Fruit fly (Drosophila melanogaster) whole organism, embryonic: ENCODE data around the gene eIF4E5.

Experiments
- CG10321 ChIP-seq: fragments of 200-800 bp; sonication (Bioruptor generic); IDR thresholded peaks from 2 replicates; pipeline ENCODE4 v1.3.6; 2022; ENCODE audit warnings: missing biosample characterization, missing genetic modification characterization
- CG10543 ChIP-seq: fragments of 200-800 bp; sonication (Bioruptor generic); optimal IDR thresholded peaks from 3 replicates; lab custom pipeline; 2017; ENCODE audit warnings: missing biosample characterization, mild to moderate bottlenecking, missing genetic modification characterization, moderate library complexity
- CG11398 ChIP-seq: fragments of 200-800 bp; sonication (Bioruptor generic); optimal IDR thresholded peaks from 2 replicates; lab custom pipeline; 2016; ENCODE audit warnings: missing biosample characterization, missing genetic modification characterization
- CG12071 ChIP-seq: fragments of 200-800 bp; sonication (Bioruptor generic); optimal IDR thresholded peaks from 3 replicates; lab custom pipeline; 2018; ENCODE audit warnings: missing biosample characterization, mild to moderate bottlenecking, missing genetic modification characterization
- CG12659 ChIP-seq: fragments of 200-800 bp; sonication (Bioruptor generic); optimal IDR thresholded peaks from 3 replicates; lab custom pipeline; 2017; ENCODE audit warnings: mild to moderate bottlenecking, missing biosample characterization, missing genetic modification reagents, missing genetic modification characterization
- CG15696 ChIP-seq: fragments of 200-800 bp; sonication (Bioruptor generic); optimal IDR thresholded peaks from 2 replicates; lab custom pipeline; 2019; ENCODE audit warnings: missing biosample characterization, mild to moderate bottlenecking, missing genetic modification characterization, moderate library complexity
- CG18599 ChIP-seq: fragments of 200-800 bp; sonication (Bioruptor generic); optimal IDR thresholded peaks from 3 replicates; lab custom pipeline; 2017; ENCODE audit warnings: missing biosample characterization, missing genetic modification characterization, mild to moderate bottlenecking, moderate library complexity, missing genetic modification reagents
- CG18764 ChIP-seq: fragments of 200-800 bp; sonication (Bioruptor generic); optimal IDR thresholded peaks from 3 replicates; lab custom pipeline; 2016; ENCODE audit warnings: missing biosample characterization, missing genetic modification characterization
- CG2678 ChIP-seq: fragments of 200-800 bp; sonication (Bioruptor generic); optimal IDR thresholded peaks from 3 replicates; lab custom pipeline; 2019; ENCODE audit warnings: missing biosample characterization, mild to moderate bottlenecking, missing genetic modification characterization, moderate library complexity
- CG31224 ChIP-seq: fragments of 200-800 bp; sonication (Bioruptor generic); IDR thresholded peaks from 2 replicates; pipeline ENCODE4 v1.3.6; 2022; ENCODE audit warnings: missing biosample characterization, missing genetic modification characterization
- CG42726 ChIP-seq: fragments of 200-800 bp; sonication (Bioruptor generic); IDR thresholded peaks from 2 replicates; pipeline ENCODE4 v1.3.6; 2022; ENCODE audit warnings: missing biosample characterization, missing genetic modification characterization; ENCODE audit not compliant: partially characterized antibody
- CG4282 ChIP-seq: fragments of 200-800 bp; sonication (Bioruptor generic); optimal IDR thresholded peaks from 2 replicates; lab custom pipeline; 2016; ENCODE audit warnings: missing biosample characterization, missing genetic modification characterization
- CG4707 ChIP-seq: fragments of 200-800 bp; sonication (Bioruptor generic); optimal IDR thresholded peaks from 2 replicates; lab custom pipeline; 2018; ENCODE audit warnings: missing biosample characterization, mild to moderate bottlenecking, missing genetic modification characterization, moderate library complexity
- CG7987 ChIP-seq: fragments of 200-800 bp; sonication (Bioruptor generic); optimal IDR thresholded peaks from 2 replicates; lab custom pipeline; 2018; ENCODE audit warnings: missing biosample characterization, mild to moderate bottlenecking, missing genetic modification characterization, moderate library complexity
- CG8290 ChIP-seq, 3 experiments: fragments of 200-800 bp; sonication (Bioruptor generic); optimal IDR thresholded peaks; 2 replicates each; lab custom pipeline; 2016 to 2019; ENCODE audit warnings: missing biosample characterization in 3 of 3, missing genetic modification characterization in 3 of 3, mild to moderate bottlenecking in 2 of 3, moderate library complexity in 1 of 3
- CG9437 ChIP-seq: fragments of 200-800 bp; sonication (Bioruptor generic); optimal IDR thresholded peaks from 2 replicates; lab custom pipeline; 2018; ENCODE audit warnings: missing biosample characterization, mild to moderate bottlenecking, missing genetic modification characterization
- CHES-1-like ChIP-seq: fragments of 200-800 bp; sonication (Bioruptor generic); optimal IDR thresholded peaks from 2 replicates; lab custom pipeline; 2016; ENCODE audit warnings: missing biosample characterization, missing genetic modification characterization
- H15 ChIP-seq: fragments of 200-800 bp; sonication (Bioruptor generic); IDR thresholded peaks from 3 replicates; pipeline ENCODE4 v1.3.6; 2022; ENCODE audit warnings: missing biosample characterization, missing genetic modification characterization
- HLH3B ChIP-seq: fragments of 200-800 bp; sonication (Bioruptor generic); IDR thresholded peaks from 2 replicates; pipeline ENCODE4 v1.3.6; 2022; ENCODE audit warnings: missing biosample characterization, missing genetic modification characterization
- HmgZ ChIP-seq: fragments of 200-800 bp; sonication (Bioruptor generic); optimal IDR thresholded peaks from 2 replicates; lab custom pipeline; 2018; ENCODE audit warnings: missing biosample characterization, mild to moderate bottlenecking, missing genetic modification characterization
- Myb ChIP-seq: fragments of 200-800 bp; sonication (Bioruptor generic); optimal IDR thresholded peaks from 2 replicates; lab custom pipeline; 2016; ENCODE audit warnings: missing biosample characterization, missing genetic modification characterization
- Neu2 ChIP-seq: fragments of 200-800 bp; sonication (Bioruptor generic); optimal IDR thresholded peaks from 3 replicates; lab custom pipeline; 2016; ENCODE audit warnings: missing biosample characterization, missing genetic modification characterization, borderline replicate concordance
- Nf-YA ChIP-seq: fragments of 200-800 bp; sonication (Bioruptor generic); IDR thresholded peaks from 2 replicates; pipeline ENCODE4 v1.3.6; 2022; ENCODE audit warnings: missing biosample characterization, missing genetic modification characterization
- Optix ChIP-seq: fragments of 200-800 bp; sonication (Bioruptor generic); IDR thresholded peaks from 3 replicates; pipeline ENCODE4 v1.3.6; 2022; ENCODE audit warnings: missing biosample characterization, missing genetic modification characterization
- Rfx ChIP-seq: fragments of 200-800 bp; sonication (Bioruptor generic); IDR thresholded peaks from 2 replicates; pipeline ENCODE4 v1.3.6; 2022; ENCODE audit warnings: missing biosample characterization, missing genetic modification characterization
- Sry-β ChIP-seq: fragments of 200-800 bp; sonication (Bioruptor generic); optimal IDR thresholded peaks from 2 replicates; lab custom pipeline; 2018; ENCODE audit warnings: missing biosample characterization, mild to moderate bottlenecking, missing genetic modification characterization, moderate library complexity
- Xbp1 ChIP-seq: fragments of 200-800 bp; sonication (Bioruptor generic); optimal IDR thresholded peaks from 3 replicates; lab custom pipeline; 2016; ENCODE audit warnings: missing biosample characterization, mild to moderate bottlenecking, missing genetic modification characterization
- al ChIP-seq: fragments of 200-800 bp; sonication (Bioruptor generic); IDR thresholded peaks from 2 replicates; pipeline ENCODE4 v1.3.6; 2022; ENCODE audit warnings: missing biosample characterization, missing genetic modification characterization
- danr ChIP-seq: fragments of 200-800 bp; sonication (Bioruptor generic); IDR thresholded peaks from 2 replicates; pipeline ENCODE4 v1.3.6; 2022; ENCODE audit warnings: missing biosample characterization, missing genetic modification characterization
- dmrt11E ChIP-seq: fragments of 200-800 bp; sonication (Bioruptor generic); optimal IDR thresholded peaks from 3 replicates; lab custom pipeline; 2018; ENCODE audit warnings: missing biosample characterization, mild to moderate bottlenecking, missing genetic modification characterization, moderate library complexity
- fu2 ChIP-seq: fragments of 200-800 bp; sonication (Bioruptor generic); optimal IDR thresholded peaks from 2 replicates; lab custom pipeline; 2016; ENCODE audit warnings: missing biosample characterization, missing genetic modification characterization
- grau ChIP-seq: fragments of 200-800 bp; optimal IDR thresholded peaks from 3 replicates; lab custom pipeline; 2019; ENCODE audit warnings: missing biosample characterization, mild to moderate bottlenecking, missing genetic modification characterization, moderate library complexity
- grn ChIP-seq: fragments of 200-800 bp; sonication (Bioruptor generic); optimal IDR thresholded peaks from 3 replicates; lab custom pipeline; 2017; ENCODE audit warnings: missing biosample characterization, missing genetic modification characterization
- gro ChIP-seq: fragments of 200-800 bp; sonication (Bioruptor generic); optimal IDR thresholded peaks from 2 replicates; lab custom pipeline; 2016; ENCODE audit warnings: missing biosample characterization, missing genetic modification characterization
- knrl ChIP-seq: fragments of 200-800 bp; sonication (Bioruptor generic); IDR thresholded peaks from 3 replicates; pipeline ENCODE4 v1.3.6; 2022; ENCODE audit warnings: missing biosample characterization, missing genetic modification characterization; ENCODE audit not compliant: partially characterized antibody
- mam ChIP-seq: fragments of 200-800 bp; sonication (Bioruptor generic); optimal IDR thresholded peaks from 3 replicates; lab custom pipeline; 2016; ENCODE audit warnings: missing biosample characterization, missing genetic modification characterization
- pb ChIP-seq: fragments of 200-800 bp; sonication (Bioruptor generic); optimal IDR thresholded peaks from 3 replicates; lab custom pipeline; 2016; ENCODE audit warnings: missing biosample characterization, missing genetic modification characterization
- pho ChIP-seq: fragments of 200-800 bp; sonication (Bioruptor generic); optimal IDR thresholded peaks from 2 replicates; lab custom pipeline; 2016; ENCODE audit warnings: missing biosample characterization, missing genetic modification characterization
- phol ChIP-seq: fragments of 200-800 bp; sonication (Bioruptor generic); optimal IDR thresholded peaks from 3 replicates; lab custom pipeline; 2018; ENCODE audit warnings: missing biosample characterization, mild to moderate bottlenecking, missing genetic modification characterization, moderate library complexity
- pzg ChIP-seq: fragments of 200-800 bp; sonication (Bioruptor generic); optimal IDR thresholded peaks from 3 replicates; lab custom pipeline; 2018; ENCODE audit warnings: missing biosample characterization, mild to moderate bottlenecking, missing genetic modification characterization, moderate library complexity
- sc ChIP-seq, 3 experiments: fragments of >200 bp in 2 of 3; fragments of 200-800 bp in 1 of 3; sonication (Bioruptor generic) in 1 of 3; optimal IDR thresholded peaks; 2 replicates in 2 of 3; 3 replicates in 1 of 3; lab custom pipeline; 2017; ENCODE audit warnings: mild to moderate bottlenecking in 1 of 3, missing biosample characterization in 1 of 3, missing genetic modification characterization in 1 of 3, missing genetic modification reagents in 1 of 3
- ssp ChIP-seq: fragments of 200-800 bp; sonication (Bioruptor generic); IDR thresholded peaks from 2 replicates; pipeline ENCODE4 v1.3.6; 2022; ENCODE audit warnings: missing biosample characterization, missing genetic modification characterization
- toy ChIP-seq: fragments of 200-800 bp; sonication (Bioruptor generic); IDR thresholded peaks from 2 replicates; pipeline ENCODE4 v1.3.6; 2022; ENCODE audit warnings: missing biosample characterization, missing genetic modification characterization
- wdn ChIP-seq: fragments of 200-800 bp; sonication (Bioruptor generic); IDR thresholded peaks from 2 replicates; pipeline ENCODE4 v1.3.6; 2022; ENCODE audit warnings: missing biosample characterization, missing genetic modification characterization
- wek ChIP-seq: fragments of 200-800 bp; sonication (Bioruptor generic); optimal IDR thresholded peaks from 3 replicates; lab custom pipeline; 2018; ENCODE audit warnings: missing biosample characterization, mild to moderate bottlenecking, missing genetic modification characterization, moderate library complexity
- zen ChIP-seq: fragments of 200-800 bp; sonication (Bioruptor generic); optimal IDR thresholded peaks from 3 replicates; lab custom pipeline; 2018; ENCODE audit warnings: missing biosample characterization, mild to moderate bottlenecking, missing genetic modification characterization, moderate library complexity
- zfh2 ChIP-seq: fragments of 200-800 bp; sonication (Bioruptor generic); optimal IDR thresholded peaks from 2 replicates; lab custom pipeline; 2016; ENCODE audit warnings: missing biosample characterization, missing genetic modification characterization

Gene eIF4E5

DNA sequence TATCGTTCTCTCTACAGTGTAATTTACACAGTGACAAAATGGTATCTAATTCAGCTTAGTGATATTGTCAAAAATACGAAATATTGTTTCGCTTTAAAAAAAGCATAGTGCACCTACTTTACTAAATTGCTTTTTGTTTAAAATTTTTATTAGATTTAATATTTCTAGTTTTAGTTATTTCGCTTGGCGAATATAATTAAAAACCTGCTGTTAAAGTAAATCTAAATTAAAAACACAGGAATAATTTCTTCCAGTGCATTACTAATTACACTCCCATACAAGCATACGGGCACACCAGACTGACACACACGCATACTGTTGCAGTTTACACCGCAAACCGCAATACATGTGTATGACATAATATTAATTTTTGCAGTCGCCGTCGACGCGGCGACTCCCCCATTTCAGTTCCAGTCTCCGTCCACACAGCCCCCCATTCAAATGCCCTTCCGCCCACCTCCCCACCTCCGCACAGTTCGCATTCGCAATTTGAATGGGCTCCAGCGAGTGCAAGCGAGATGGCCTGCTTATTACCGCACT, 30.8 kb upstream of the eIF4E5 start (continued):
- no peak for TF ChIP-seq CG4707 (GFP tag; lab: Kevin White, UChicago)
- peak; percentile 41 for TF ChIP-seq phol (tag; lab: Kevin White, UChicago)
- TF ChIP-seq CG15696 (tag; lab: Kevin White, UChicago), result peak; percentile 23
- peak; percentile 71 for TF ChIP-seq CG12659 (GFP tag; lab: Kevin White, UChicago)
- TF ChIP-seq mam, result peak; percentile 50
- TF ChIP-seq wdn (GFP tag; lab: Robert Waterston, UW), result peak; percentile 60; the same call in 1 of the 2 replicates
- TF ChIP-seq toy (GFP tag; lab: Robert Waterston, UW), result peak; percentile 59; the same call in 1 of the 2 replicates
- 0 out of 3 replicates have a peak, but pooled peaks have one; percentile 43 for TF ChIP-seq H15 (GFP tag; lab: Robert Waterston, UW)
- TF ChIP-seq CG31224, result peak; percentile 87
- TF ChIP-seq CG42726 (GFP tag; lab: Robert Waterston, UW), result no peak
- TF ChIP-seq al, result peak; percentile 90
- TF ChIP-seq HLH3B, result peak; percentile 32; the same call in 1 of the 2 replicates
- TF ChIP-seq pho (GFP tag; lab: Kevin White, UChicago), result peak; percentile 41
- no peak for TF ChIP-seq sc (optimal IDR thresholded peaks at IDR 0.05; lab: Kevin White, UChicago)
- TF ChIP-seq sc (GFP tag; optimal IDR thresholded peaks at IDR 0.05; lab: Kevin White, UChicago), result no peak
- peak; percentile 51 for TF ChIP-seq CG9437

DNA sequence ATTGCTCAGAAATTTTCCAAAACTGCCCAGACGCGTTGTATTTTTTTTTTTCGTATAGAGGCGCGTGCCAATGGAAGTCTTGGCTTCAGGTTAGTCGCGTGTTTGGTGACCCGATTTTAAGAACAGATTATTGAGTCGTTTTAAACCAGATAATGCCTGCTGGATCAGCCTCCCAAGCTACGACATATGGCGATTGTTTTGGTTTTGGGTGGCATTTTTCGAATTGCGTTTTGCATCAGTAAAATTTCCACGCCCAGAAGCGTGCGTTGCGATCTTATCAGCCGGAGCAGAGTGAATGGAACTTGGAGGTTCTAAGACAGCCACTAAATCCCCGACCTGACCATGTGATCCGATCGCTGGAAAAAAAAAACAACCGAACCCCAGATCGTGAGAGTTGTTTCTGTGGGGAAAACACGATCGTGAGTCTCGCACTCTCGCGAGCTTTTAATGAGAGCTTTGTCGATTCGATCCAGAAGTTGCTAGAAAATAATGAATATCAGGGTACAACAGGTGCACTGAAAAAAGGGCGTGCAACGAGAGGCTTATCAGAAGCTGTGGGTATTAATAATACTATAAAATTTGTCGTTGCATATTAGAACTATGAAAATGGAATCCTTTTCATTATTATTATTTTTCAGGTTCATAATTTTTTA, 29.5 kb upstream of the eIF4E5 start:
- TF ChIP-seq sc (optimal IDR thresholded peaks at IDR 0.05; lab: Kevin White, UChicago) (no peak), sc (GFP tag; optimal IDR thresholded peaks at IDR 0.05; lab: Kevin White, UChicago) (no peak), zen (no peak), CG12071 (no peak), CG18599 (no peak), grn (GFP tag; lab: Kevin White, UChicago) (peak; percentile 57), Xbp1 (GFP tag; lab: Kevin White, UChicago) (no peak), dmrt11E (tag; lab: Kevin White, UChicago) (no peak), wek (GFP tag; lab: Kevin White, UChicago) (no peak), CG10543 (GFP tag; lab: Kevin White, UChicago) (peak; percentile 62), CG10321 (GFP tag; lab: Robert Waterston, UW) (no peak), Optix (GFP tag; lab: Robert Waterston, UW) (no peak), Nf-YA (GFP tag; lab: Robert Waterston, UW) (no peak), CHES-1-like (no peak), Neu2 (no peak), ssp (GFP tag; lab: Robert Waterston, UW) (no peak), grau (tag; lab: Kevin White, UChicago) (no peak), pb (GFP tag; lab: Kevin White, UChicago) (no peak), CG4282 (GFP tag; lab: Kevin White, UChicago) (no peak), danr (GFP tag; lab: Robert Waterston, UW) (no peak), pzg (GFP tag; lab: Kevin White, UChicago) (no peak), Rfx (GFP tag; lab: Robert Waterston, UW) (no peak), Sry-β (no peak), knrl (GFP tag; lab: Robert Waterston, UW) (no peak), CG8290 (GFP tag; optimal IDR thresholded peaks at IDR 0.05; lab: Kevin White, UChicago) (no peak), CG8290 (tag; optimal IDR thresholded peaks at IDR 0.05; lab: Kevin White, UChicago) (peak in 1 of 2 experiments; percentile 34), fu2 (GFP tag; lab: Kevin White, UChicago) (no peak), CG2678 (tag; lab: Kevin White, UChicago) (no peak), CG11398 (no peak), CG18764 (GFP tag; lab: Kevin White, UChicago) (no peak), Myb (GFP tag; lab: Kevin White, UChicago) (no peak), CG7987 (peak; percentile 5), gro (GFP tag; lab: Kevin White, UChicago) (peak; percentile 48), zfh2 (GFP tag; lab: Kevin White, UChicago) (no peak), HmgZ (tag; lab: Kevin White, UChicago) (no peak)
